Worm (Caenorhabditis elegans) whole organism, L4 larva: Measurements from ENCODE around the gene C52B9.4.

Experiments
- F26F4.8 ChIP-seq: fragments of 200-800 bp; sonication (Bioruptor generic); conservative IDR thresholded peaks from 2 replicates; pipeline ENCODE4 v1.3.6; 2022; ENCODE audit warnings: missing genetic modification characterization, missing compliant biosample characterization
- F37D6.2 ChIP-seq: sonication (generic microtip); optimal IDR thresholded peaks from 2 replicates; lab custom pipeline; 2016; ENCODE audit warnings: mild to moderate bottlenecking, missing genetic modification characterization, missing compliant biosample characterization
- F44E2.7 ChIP-seq: fragments of 200-800 bp; sonication (Bioruptor generic); IDR thresholded peaks from 2 replicates; pipeline ENCODE4 v2.1.2; 2022; ENCODE audit warnings: missing genetic modification characterization, missing compliant biosample characterization
- F49E8.2 ChIP-seq: sonication (generic microtip); optimal IDR thresholded peaks from 2 replicates; lab custom pipeline; 2016; ENCODE audit warnings: missing compliant biosample characterization, mild to moderate bottlenecking, missing genetic modification characterization, borderline replicate concordance
- T26A8.4 ChIP-seq: fragments of 200-800 bp; sonication (Bioruptor generic); IDR thresholded peaks from 2 replicates; pipeline ENCODE4 v1.3.6; 2022; ENCODE audit warnings: missing genetic modification characterization, missing compliant biosample characterization
- ZK337.2 ChIP-seq: fragments of 200-800 bp; sonication (Bioruptor generic); IDR thresholded peaks from 2 replicates; pipeline ENCODE4 v1.3.6; 2022; ENCODE audit warnings: missing genetic modification reagents, missing genetic modification characterization, missing compliant biosample characterization
- aly-2 ChIP-seq: sonication (generic microtip); optimal IDR thresholded peaks from 2 replicates; lab custom pipeline; 2018; ENCODE audit warnings: missing biosample characterization, missing genetic modification characterization
- ceh-20 ChIP-seq: fragments of 200-800 bp; sonication (Bioruptor generic); IDR thresholded peaks from 2 replicates; pipeline ENCODE4 v1.3.6; 2022; ENCODE audit warnings: missing genetic modification reagents, missing genetic modification characterization, missing compliant biosample characterization
- ceh-28 ChIP-seq: fragments of 150-350 bp; optimal IDR thresholded peaks from 2 replicates; lab custom pipeline; 2014; ENCODE audit warnings: missing biosample characterization, missing genetic modification reagents, missing genetic modification characterization
- ceh-32 ChIP-seq: sonication (generic microtip); optimal IDR thresholded peaks from 2 replicates; lab custom pipeline; 2016; ENCODE audit warnings: mild to moderate bottlenecking, missing genetic modification characterization, missing compliant biosample characterization; ENCODE audit not compliant: poor library complexity
- ceh-62 ChIP-seq: sonication (generic microtip); optimal IDR thresholded peaks from 2 replicates; lab custom pipeline; 2017; ENCODE audit warnings: missing biosample characterization, missing genetic modification characterization
- ces-1 ChIP-seq: fragments of 150-350 bp; sonication (generic microtip); optimal IDR thresholded peaks from 4 replicates; lab custom pipeline; 2014; ENCODE audit warnings: missing biosample characterization, missing genetic modification reagents, missing genetic modification characterization
- daf-12 ChIP-seq: fragments of 150-350 bp; optimal IDR thresholded peaks from 2 replicates; lab custom pipeline; 2014; ENCODE audit warnings: missing biosample characterization, missing genetic modification reagents, missing genetic modification characterization
- daf-16 ChIP-seq, 3 experiments: sonication (generic microtip); optimal IDR thresholded peaks; 2 replicates each; lab custom pipeline; 2016 to 2017; ENCODE audit warnings: missing genetic modification characterization in 3 of 3, missing genetic modification reagents in 3 of 3, mild to moderate bottlenecking in 2 of 3, missing compliant biosample characterization in 2 of 3, missing biosample characterization in 1 of 3, moderate library complexity in 1 of 3
- daf-8 ChIP-seq: fragments of 200-800 bp; sonication (Bioruptor generic); IDR thresholded peaks from 2 replicates; pipeline ENCODE4 v1.3.6; 2022; ENCODE audit warnings: missing genetic modification characterization, missing compliant biosample characterization
- dmd-6 ChIP-seq: fragments of 200-800 bp; sonication (Bioruptor generic); IDR thresholded peaks from 2 replicates; pipeline ENCODE4 v1.3.6; 2022; ENCODE audit warnings: missing genetic modification reagents, missing genetic modification characterization, missing compliant biosample characterization
- dve-1 ChIP-seq: sonication (generic microtip); optimal IDR thresholded peaks from 2 replicates; lab custom pipeline; 2017; ENCODE audit warnings: antibody characterized with exemption, mild to moderate bottlenecking, missing genetic modification characterization, missing compliant biosample characterization; ENCODE audit not compliant: insufficient read depth
- egl-27 ChIP-seq: sonication (generic microtip); optimal IDR thresholded peaks from 3 replicates; lab custom pipeline; 2017; ENCODE audit warnings: missing biosample characterization, missing genetic modification reagents, missing genetic modification characterization
- fkh-10 ChIP-seq: fragments of 150-350 bp; optimal IDR thresholded peaks from 2 replicates; lab custom pipeline; 2014; ENCODE audit warnings: missing biosample characterization, missing genetic modification reagents, missing genetic modification characterization
- gei-8 ChIP-seq: fragments of 200-800 bp; sonication (Bioruptor generic); optimal IDR thresholded peaks from 2 replicates; lab custom pipeline; 2018; ENCODE audit warnings: mild to moderate bottlenecking, missing genetic modification characterization, missing compliant biosample characterization
- hlh-11 ChIP-seq: fragments of 200-800 bp; sonication (Bioruptor generic); optimal IDR thresholded peaks from 2 replicates; lab custom pipeline; 2018; ENCODE audit warnings: mild to moderate bottlenecking, missing genetic modification characterization, missing compliant biosample characterization
- lim-7 ChIP-seq: fragments of 200-800 bp; sonication (Bioruptor generic); IDR thresholded peaks from 2 replicates; pipeline ENCODE4 v1.3.6; 2022; ENCODE audit warnings: missing genetic modification characterization, missing compliant biosample characterization
- lin-1 ChIP-seq: fragments of 200-800 bp; sonication (Bioruptor generic); IDR thresholded peaks from 2 replicates; pipeline ENCODE4 v1.3.6; 2022; ENCODE audit warnings: missing genetic modification reagents, missing genetic modification characterization, missing compliant biosample characterization
- madf-9 ChIP-seq: fragments of 200-800 bp; sonication (Bioruptor generic); conservative IDR thresholded peaks from 2 replicates; pipeline ENCODE4 v1.3.6; 2022; ENCODE audit warnings: missing genetic modification reagents, missing genetic modification characterization, missing compliant biosample characterization
- mdt-29 ChIP-seq: fragments of 200-800 bp; sonication (Bioruptor generic); IDR thresholded peaks from 2 replicates; pipeline ENCODE4 v1.3.6; 2022; ENCODE audit warnings: missing genetic modification reagents, missing genetic modification characterization, missing compliant biosample characterization
- mep-1 ChIP-seq: fragments of 150-350 bp; sonication (generic microtip); optimal IDR thresholded peaks from 3 replicates; lab custom pipeline; 2014; ENCODE audit warnings: missing biosample characterization, missing genetic modification characterization
- mes-2 ChIP-seq: sonication (generic microtip); optimal IDR thresholded peaks from 2 replicates; lab custom pipeline; 2016; ENCODE audit warnings: missing genotype, mild to moderate bottlenecking, missing genetic modification characterization, missing compliant biosample characterization; ENCODE audit not compliant: poor library complexity, severe bottlenecking
- nhr-11 ChIP-seq: fragments of 150-350 bp; optimal IDR thresholded peaks from 2 replicates; lab custom pipeline; 2014; ENCODE audit warnings: missing biosample characterization, missing genetic modification characterization
- nhr-237 ChIP-seq: sonication (generic microtip); optimal IDR thresholded peaks from 2 replicates; lab custom pipeline; 2017; ENCODE audit warnings: missing biosample characterization, missing genetic modification characterization
- nhr-28 ChIP-seq: fragments of 150-350 bp; optimal IDR thresholded peaks from 2 replicates; lab custom pipeline; 2014; ENCODE audit warnings: missing biosample characterization, missing genetic modification characterization
- nhr-48 ChIP-seq: sonication (generic microtip); optimal IDR thresholded peaks from 2 replicates; lab custom pipeline; 2016; ENCODE audit warnings: mild to moderate bottlenecking, missing genetic modification characterization, missing compliant biosample characterization
- nhr-6 ChIP-seq: fragments of 150-350 bp; optimal IDR thresholded peaks from 2 replicates; lab custom pipeline; 2014; ENCODE audit warnings: missing biosample characterization, missing genetic modification characterization
- nhr-76 ChIP-seq: fragments of 150-350 bp; optimal IDR thresholded peaks from 2 replicates; lab custom pipeline; 2014; ENCODE audit warnings: missing biosample characterization, missing genetic modification characterization
- pqm-1 ChIP-seq: sonication (generic microtip); optimal IDR thresholded peaks from 2 replicates; lab custom pipeline; 2017; ENCODE audit warnings: missing biosample characterization, missing genetic modification characterization
- rbr-2 ChIP-seq: sonication (generic microtip); optimal IDR thresholded peaks from 2 replicates; lab custom pipeline; 2016; ENCODE audit warnings: missing genotype, missing genetic modification characterization, missing compliant biosample characterization
- saeg-2 ChIP-seq: fragments of 200-800 bp; sonication (Bioruptor generic); IDR thresholded peaks from 2 replicates; pipeline ENCODE4 v1.3.6; 2022; ENCODE audit warnings: missing genetic modification reagents, missing genetic modification characterization, missing compliant biosample characterization
- sdz-12 ChIP-seq: fragments of 200-800 bp; sonication (Bioruptor generic); optimal IDR thresholded peaks from 2 replicates; lab custom pipeline; 2018; ENCODE audit warnings: mild to moderate bottlenecking, missing genetic modification characterization, missing compliant biosample characterization
- set-16 ChIP-seq: fragments of 200-800 bp; sonication (Bioruptor generic); IDR thresholded peaks from 2 replicates; pipeline ENCODE4 v1.3.6; 2022; ENCODE audit warnings: missing genetic modification reagents, missing genetic modification characterization, missing compliant biosample characterization
- skn-1 ChIP-seq: fragments of 150-350 bp; optimal IDR thresholded peaks from 2 replicates; lab custom pipeline; 2014; ENCODE audit warnings: missing biosample characterization, missing genetic modification characterization
- snpc-1.2 ChIP-seq: fragments of 200-800 bp; sonication (Bioruptor generic); IDR thresholded peaks from 2 replicates; pipeline ENCODE4 v1.3.6; 2022; ENCODE audit warnings: missing genetic modification reagents, missing genetic modification characterization, missing compliant biosample characterization
- spr-3 ChIP-seq: fragments of 200-800 bp; sonication (Bioruptor generic); optimal IDR thresholded peaks from 2 replicates; lab custom pipeline; 2018; ENCODE audit warnings: mild to moderate bottlenecking, missing genetic modification characterization, missing compliant biosample characterization
- tag-97 ChIP-seq: fragments of 200-800 bp; sonication (Bioruptor generic); IDR thresholded peaks from 2 replicates; pipeline ENCODE4 v1.3.6; 2022; ENCODE audit warnings: missing genetic modification characterization, missing compliant biosample characterization
- unc-39 ChIP-seq: sonication (generic microtip); optimal IDR thresholded peaks from 2 replicates; lab custom pipeline; 2017; ENCODE audit warnings: missing biosample characterization, missing genetic modification characterization
- zag-1 ChIP-seq: fragments of 150-350 bp; optimal IDR thresholded peaks from 2 replicates; lab custom pipeline; 2014; ENCODE audit warnings: missing biosample characterization, missing genetic modification characterization
- zfp-3 ChIP-seq: fragments of 200-800 bp; sonication (Bioruptor generic); conservative IDR thresholded peaks from 2 replicates; pipeline ENCODE4 v1.3.6; 2022; ENCODE audit warnings: missing genetic modification reagents, missing genetic modification characterization, missing compliant biosample characterization
- zip-2 ChIP-seq: fragments of 150-350 bp; optimal IDR thresholded peaks from 2 replicates; lab custom pipeline; 2014; ENCODE audit warnings: missing biosample characterization, missing genetic modification characterization
- ztf-7 ChIP-seq: fragments of 150-350 bp; optimal IDR thresholded peaks from 2 replicates; lab custom pipeline; 2014; ENCODE audit warnings: missing biosample characterization, missing genetic modification characterization

C52B9.4 gene

ce11 chrX:4294957-4295356 lies 34.5 kb downstream of the C52B9.4 start:
- TF ChIP-seq saeg-2 (GFP tag; lab: Robert Waterston, UW): no peak
- TF ChIP-seq pqm-1 (tag; lab: Kevin White, UChicago): no peak
- TF ChIP-seq ceh-28 (tag; lab: Kevin White, UChicago): no peak
- no peak for TF ChIP-seq daf-16 (GFP tag; optimal IDR thresholded peaks at IDR 0.05; lab: Kevin White, UChicago)
- TF ChIP-seq daf-16 (tag; optimal IDR thresholded peaks at IDR 0.05; lab: Kevin White, UChicago): peak; percentile 48
- TF ChIP-seq nhr-6 (tag; lab: Kevin White, UChicago): no peak
- TF ChIP-seq ztf-7: no peak
- no peak for TF ChIP-seq aly-2 (tag; lab: Kevin White, UChicago)
- TF ChIP-seq dve-1 (tag; lab: Kevin White, UChicago): no peak
- TF ChIP-seq ceh-32 (tag; lab: Kevin White, UChicago): no peak
- TF ChIP-seq lin-1 (GFP tag; lab: Robert Waterston, UW): no peak
- no peak for TF ChIP-seq daf-12 (tag; lab: Kevin White, UChicago)
- no peak for TF ChIP-seq mdt-29 (GFP tag; lab: Robert Waterston, UW)
- peak; percentile 9; the same call in 1 of the 2 replicates for TF ChIP-seq dmd-6
- no peak for TF ChIP-seq daf-8 (GFP tag; lab: Robert Waterston, UW)
- TF ChIP-seq egl-27 (tag; lab: Kevin White, UChicago): no peak
- no peak for TF ChIP-seq mes-2 (tag; lab: Kevin White, UChicago)
- no peak for TF ChIP-seq ceh-20 (GFP tag; lab: Robert Waterston, UW)
- TF ChIP-seq mep-1 (tag; lab: Kevin White, UChicago): peak; percentile 32
- no peak for TF ChIP-seq nhr-237
- peak; percentile 28 for TF ChIP-seq nhr-28 (tag; lab: Kevin White, UChicago)
- TF ChIP-seq sdz-12: no peak
- TF ChIP-seq nhr-11 (tag; lab: Kevin White, UChicago): no peak
- TF ChIP-seq T26A8.4: no peak
- no peak for TF ChIP-seq ces-1
- no peak for TF ChIP-seq set-16
- TF ChIP-seq rbr-2 (tag; lab: Kevin White, UChicago): no peak
- no peak for TF ChIP-seq spr-3 (GFP tag; lab: Kevin White, UChicago)
- no peak for TF ChIP-seq zip-2
- no peak for TF ChIP-seq F49E8.2 (tag; lab: Kevin White, UChicago)
- no peak for TF ChIP-seq nhr-48 (tag; lab: Kevin White, UChicago)
- TF ChIP-seq gei-8 (GFP tag; lab: Kevin White, UChicago): no peak
- TF ChIP-seq F44E2.7: no peak
- TF ChIP-seq skn-1 (tag; lab: Kevin White, UChicago): no peak
- TF ChIP-seq zag-1 (tag; lab: Kevin White, UChicago): no peak
- TF ChIP-seq F37D6.2 (tag; lab: Kevin White, UChicago): no peak
- no peak for TF ChIP-seq F26F4.8 (GFP tag; lab: Robert Waterston, UW)
- peak; percentile 41 for TF ChIP-seq hlh-11 (tag; lab: Kevin White, UChicago)
- TF ChIP-seq unc-39 (tag; lab: Kevin White, UChicago): no peak
- no peak for TF ChIP-seq ceh-62
- TF ChIP-seq snpc-1.2 (GFP tag; lab: Robert Waterston, UW): no peak
- no peak for TF ChIP-seq lim-7 (GFP tag; lab: Robert Waterston, UW)
- no peak for TF ChIP-seq zfp-3 (GFP tag; lab: Robert Waterston, UW)
- no peak for TF ChIP-seq ZK337.2
- TF ChIP-seq nhr-76: no peak
- TF ChIP-seq fkh-10 (GFP tag; lab: Kevin White, UChicago): peak; percentile 27
- no peak for TF ChIP-seq tag-97 (GFP tag; lab: Robert Waterston, UW)
- TF ChIP-seq madf-9 (GFP tag; lab: Robert Waterston, UW): no peak
